Worm (Caenorhabditis elegans) whole organism, L2 larva: ENCODE data around the gene fbxa-47.

Experiments
- F13H6.1 ChIP-seq: sonication (generic microtip); optimal IDR thresholded peaks from 2 replicates; lab custom pipeline; 2016; ENCODE audit warnings: missing genetic modification characterization, missing compliant biosample characterization
- R02D3.7 ChIP-seq: fragments of 150-350 bp; optimal IDR thresholded peaks from 2 replicates; lab custom pipeline; 2014; ENCODE audit warnings: missing biosample characterization, missing genetic modification characterization
- alr-1 ChIP-seq: fragments of 150-350 bp; optimal IDR thresholded peaks from 2 replicates; lab custom pipeline; 2014; ENCODE audit warnings: missing biosample characterization, missing genetic modification characterization
- aly-2 ChIP-seq: fragments of 150-350 bp; optimal IDR thresholded peaks from 2 replicates; lab custom pipeline; 2014; ENCODE audit warnings: missing biosample characterization, missing genetic modification characterization
- lin-13 ChIP-seq: fragments of 150-350 bp; optimal IDR thresholded peaks from 2 replicates; lab custom pipeline; 2014; ENCODE audit warnings: missing biosample characterization, missing genetic modification reagents, missing genetic modification characterization
- lin-39 ChIP-seq: fragments of 150-350 bp; optimal IDR thresholded peaks from 2 replicates; lab custom pipeline; 2014; ENCODE audit warnings: missing biosample characterization, missing genetic modification reagents, missing genetic modification characterization
- mdl-1 ChIP-seq, 2 experiments: fragments of 150-350 bp in 1 of 2; sonication (generic microtip) in 1 of 2; optimal IDR thresholded peaks; 2 replicates each; lab custom pipeline; 2017; ENCODE audit warnings: missing biosample characterization in 2 of 2, missing genetic modification characterization in 2 of 2
- nhr-10 ChIP-seq: sonication (generic microtip); optimal IDR thresholded peaks from 2 replicates; lab custom pipeline; 2017; ENCODE audit warnings: missing biosample characterization, missing genetic modification characterization
- nhr-11 ChIP-seq: fragments of 150-350 bp; optimal IDR thresholded peaks from 2 replicates; lab custom pipeline; 2014; ENCODE audit warnings: missing biosample characterization, missing genetic modification characterization
- nhr-21 ChIP-seq: fragments of 150-350 bp; optimal IDR thresholded peaks from 2 replicates; lab custom pipeline; 2014; ENCODE audit warnings: missing biosample characterization, missing genetic modification characterization
- nhr-23 ChIP-seq: fragments of 150-350 bp; optimal IDR thresholded peaks from 2 replicates; lab custom pipeline; 2014; ENCODE audit warnings: missing biosample characterization, missing genetic modification reagents, missing genetic modification characterization
- nhr-237 ChIP-seq: fragments of 150-350 bp; optimal IDR thresholded peaks from 2 replicates; lab custom pipeline; 2014; ENCODE audit warnings: missing biosample characterization, missing genetic modification characterization
- snpc-4 ChIP-seq: fragments of 150-350 bp; optimal IDR thresholded peaks from 2 replicates; lab custom pipeline; 2014; ENCODE audit warnings: missing biosample characterization, missing genetic modification characterization
- unc-62 ChIP-seq: fragments of 150-350 bp; optimal IDR thresholded peaks from 2 replicates; lab custom pipeline; 2014; ENCODE audit warnings: missing biosample characterization, missing genetic modification reagents, missing genetic modification characterization

- TF ChIP-seq lin-39 (tag; lab: Kevin White, UChicago), result no peak
- TF ChIP-seq unc-62 (GFP tag; lab: Kevin White, UChicago), result no peak
- TF ChIP-seq lin-13 (GFP tag; lab: Kevin White, UChicago), result no peak
- no peak for TF ChIP-seq snpc-4
- TF ChIP-seq aly-2 (tag; lab: Kevin White, UChicago), result no peak
- no peak for TF ChIP-seq nhr-11 (tag; lab: Kevin White, UChicago)
- no peak for TF ChIP-seq F13H6.1 (tag; lab: Kevin White, UChicago)
- no peak for TF ChIP-seq nhr-21 (tag; lab: Kevin White, UChicago)
- no peak for TF ChIP-seq alr-1 (tag; lab: Kevin White, UChicago)
- TF ChIP-seq mdl-1 (tag; optimal IDR thresholded peaks at IDR 0.05; lab: Kevin White, UChicago), result no peak
- TF ChIP-seq nhr-10, result no peak
- TF ChIP-seq nhr-23, result no peak
- no peak for TF ChIP-seq R02D3.7 (tag; lab: Kevin White, UChicago)
- no peak for TF ChIP-seq nhr-237 (tag; lab: Kevin White, UChicago)
Observed at ce11 chrIII:2280569-2280968, 48.3 kb upstream of the fbxa-47 start, which contains the start of gene Y54F10BM.22.
